Worm (Caenorhabditis elegans) whole organism, mixed stage, embryonic: Measurements from ENCODE around the gene mob-1.
A peak's percentile ranks its signal among the peaks of the same experiment; 100 is the strongest.

Source experiments
- M03D4.4 ChIP-seq: sonication (generic microtip); optimal IDR thresholded peaks from 2 replicates; lab custom pipeline; 2017; ENCODE audit warnings: mild to moderate bottlenecking, missing genetic modification characterization, missing compliant biosample characterization
- blmp-1 ChIP-seq: fragments of 150-350 bp; optimal IDR thresholded peaks from 2 replicates; lab custom pipeline; 2014; ENCODE audit warnings: missing biosample characterization, missing genetic modification characterization
- ceh-39 ChIP-seq: fragments of 150-350 bp; optimal IDR thresholded peaks from 2 replicates; lab custom pipeline; 2014; ENCODE audit warnings: missing biosample characterization, missing genetic modification characterization
- ceh-43 ChIP-seq: fragments of 200-800 bp; sonication (Bioruptor generic); optimal IDR thresholded peaks from 2 replicates; lab custom pipeline; 2018; ENCODE audit warnings: mild to moderate bottlenecking, missing genetic modification characterization, moderate library complexity, missing compliant biosample characterization
- ceh-83 ChIP-seq: fragments of 200-800 bp; sonication (Bioruptor generic); optimal IDR thresholded peaks from 2 replicates; lab custom pipeline; 2018; ENCODE audit warnings: mild to moderate bottlenecking, missing genetic modification characterization, missing compliant biosample characterization
- ces-1 ChIP-seq: fragments of 150-350 bp; optimal IDR thresholded peaks from 2 replicates; lab custom pipeline; 2014; ENCODE audit warnings: missing biosample characterization, missing genetic modification reagents, missing genetic modification characterization
- cnd-1 ChIP-seq: fragments of 200-800 bp; sonication (Bioruptor generic); optimal IDR thresholded peaks from 2 replicates; lab custom pipeline; 2018; ENCODE audit warnings: mild to moderate bottlenecking, missing genetic modification characterization, missing compliant biosample characterization
- drap-1 ChIP-seq: fragments of 200-800 bp; sonication (Bioruptor generic); optimal IDR thresholded peaks from 3 replicates; lab custom pipeline; 2018; ENCODE audit warnings: mild to moderate bottlenecking, missing genetic modification characterization, missing compliant biosample characterization
- elt-1 ChIP-seq: sonication (generic microtip); optimal IDR thresholded peaks from 2 replicates; lab custom pipeline; 2017; ENCODE audit warnings: missing genetic modification characterization, mild to moderate bottlenecking, missing compliant biosample characterization, antibody characterized with exemption, moderate library complexity, borderline replicate concordance; ENCODE audit not compliant: insufficient read depth
- elt-3 ChIP-seq: fragments of 150-350 bp; optimal IDR thresholded peaks from 2 replicates; lab custom pipeline; 2014; ENCODE audit warnings: missing biosample characterization, missing genetic modification characterization
- flh-1 ChIP-seq: fragments of 200-800 bp; sonication (Bioruptor generic); optimal IDR thresholded peaks from 2 replicates; lab custom pipeline; 2018; ENCODE audit warnings: mild to moderate bottlenecking, missing genetic modification characterization, moderate library complexity, missing compliant biosample characterization
- ham-2 ChIP-seq: fragments of 200-800 bp; sonication (Bioruptor generic); optimal IDR thresholded peaks from 2 replicates; lab custom pipeline; 2018; ENCODE audit warnings: mild to moderate bottlenecking, missing genetic modification characterization, missing compliant biosample characterization
- hlh-1 ChIP-seq: fragments of 150-350 bp; optimal IDR thresholded peaks from 2 replicates; lab custom pipeline; 2014; ENCODE audit warnings: missing biosample characterization, missing genetic modification reagents, missing genetic modification characterization
- lin-13 ChIP-seq: fragments of 150-350 bp; optimal IDR thresholded peaks from 2 replicates; lab custom pipeline; 2014; ENCODE audit warnings: missing biosample characterization, missing genetic modification characterization
- lin-32 ChIP-seq: fragments of 200-800 bp; sonication (Bioruptor generic); optimal IDR thresholded peaks from 2 replicates; lab custom pipeline; 2018; ENCODE audit warnings: mild to moderate bottlenecking, missing genetic modification characterization, missing compliant biosample characterization
- lsy-2 ChIP-seq: fragments of 150-350 bp; optimal IDR thresholded peaks from 2 replicates; lab custom pipeline; 2014; ENCODE audit warnings: missing biosample characterization, missing genetic modification characterization
- mab-5 ChIP-seq: fragments of 150-350 bp; optimal IDR thresholded peaks from 2 replicates; lab custom pipeline; 2014; ENCODE audit warnings: missing biosample characterization, missing genetic modification characterization
- mep-1 ChIP-seq: fragments of 150-350 bp; optimal IDR thresholded peaks from 2 replicates; lab custom pipeline; 2017; ENCODE audit warnings: missing biosample characterization, missing genetic modification reagents, missing genetic modification characterization, inconsistent platforms
- mls-2 ChIP-seq: sonication (generic microtip); optimal IDR thresholded peaks from 2 replicates; lab custom pipeline; 2016; ENCODE audit warnings: mild to moderate bottlenecking, missing genetic modification characterization, moderate library complexity, missing compliant biosample characterization
- nhr-2 ChIP-seq: fragments of 150-350 bp; optimal IDR thresholded peaks from 2 replicates; lab custom pipeline; 2014; ENCODE audit warnings: missing biosample characterization, missing genetic modification characterization
- nhr-237 ChIP-seq: fragments of 150-350 bp; optimal IDR thresholded peaks from 2 replicates; lab custom pipeline; 2014; ENCODE audit warnings: missing biosample characterization, missing genetic modification characterization
- nhr-76 ChIP-seq: sonication (generic microtip); optimal IDR thresholded peaks from 2 replicates; lab custom pipeline; 2017; ENCODE audit warnings: missing biosample characterization, missing genetic modification characterization
- pha-4 ChIP-seq: fragments of 150-350 bp; optimal IDR thresholded peaks from 2 replicates; lab custom pipeline; 2018; ENCODE audit warnings: missing biosample characterization, missing genetic modification reagents, missing genetic modification characterization
- sem-2 ChIP-seq: fragments of 200-800 bp; sonication (Bioruptor generic); optimal IDR thresholded peaks from 2 replicates; lab custom pipeline; 2018; ENCODE audit warnings: mild to moderate bottlenecking, missing genetic modification characterization, missing compliant biosample characterization
- snpc-4 ChIP-seq: fragments of 150-350 bp; optimal IDR thresholded peaks from 2 replicates; lab custom pipeline; 2014; ENCODE audit warnings: missing biosample characterization, missing genetic modification characterization
- sptf-1 ChIP-seq: sonication (generic microtip); optimal IDR thresholded peaks from 2 replicates; lab custom pipeline; 2017; ENCODE audit warnings: mild to moderate bottlenecking, missing genetic modification characterization, moderate library complexity, missing compliant biosample characterization
- unc-120 ChIP-seq: sonication (generic microtip); optimal IDR thresholded peaks from 2 replicates; lab custom pipeline; 2017; ENCODE audit warnings: missing genetic modification characterization, missing compliant biosample characterization; ENCODE audit not compliant: poor library complexity, severe bottlenecking
- unc-39 ChIP-seq: fragments of 150-350 bp; optimal IDR thresholded peaks from 2 replicates; lab custom pipeline; 2014; ENCODE audit warnings: missing biosample characterization, missing genetic modification characterization
- unc-62 ChIP-seq: fragments of 150-350 bp; optimal IDR thresholded peaks from 2 replicates; lab custom pipeline; 2014; ENCODE audit warnings: missing biosample characterization, missing genetic modification reagents, missing genetic modification characterization
- ztf-11 ChIP-seq: fragments of 150-350 bp; optimal IDR thresholded peaks from 2 replicates; lab custom pipeline; 2014; ENCODE audit warnings: missing biosample characterization, missing genetic modification characterization

Gene mob-1

DNA sequence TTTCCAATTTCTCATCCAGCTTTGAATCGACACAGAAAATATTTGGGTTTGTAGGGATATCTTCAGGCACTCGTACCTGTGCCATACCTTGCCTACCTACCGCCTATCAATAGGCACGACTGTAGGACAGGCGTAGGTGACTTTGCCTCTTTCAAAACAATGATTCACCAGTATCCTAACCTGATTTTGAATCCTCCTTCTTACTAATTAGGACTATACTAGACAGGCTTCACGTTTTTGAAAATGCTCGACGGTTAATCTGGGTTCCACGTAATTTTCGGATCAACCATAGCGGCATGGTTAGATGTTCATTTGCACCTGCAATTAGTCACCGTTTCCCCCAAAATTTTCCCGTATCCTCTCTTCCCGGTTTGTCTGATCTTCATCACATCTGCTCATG, 8.1 kb downstream of the mob-1 start:
- no peak for TF ChIP-seq nhr-76 (tag; lab: Kevin White, UChicago)
- peak; percentile 41 for TF ChIP-seq ceh-43 (GFP tag; lab: Kevin White, UChicago)
- TF ChIP-seq lsy-2 (tag; lab: Kevin White, UChicago): no peak
- no peak for TF ChIP-seq elt-1 (tag; lab: Kevin White, UChicago)
- TF ChIP-seq M03D4.4 (tag; lab: Kevin White, UChicago): no peak
- no peak for TF ChIP-seq flh-1 (GFP tag; lab: Kevin White, UChicago)
- TF ChIP-seq ceh-39 (tag; lab: Kevin White, UChicago): no peak
- TF ChIP-seq sptf-1 (tag; lab: Kevin White, UChicago): no peak
- TF ChIP-seq, all 35 proteins: peak for 1

DNA sequence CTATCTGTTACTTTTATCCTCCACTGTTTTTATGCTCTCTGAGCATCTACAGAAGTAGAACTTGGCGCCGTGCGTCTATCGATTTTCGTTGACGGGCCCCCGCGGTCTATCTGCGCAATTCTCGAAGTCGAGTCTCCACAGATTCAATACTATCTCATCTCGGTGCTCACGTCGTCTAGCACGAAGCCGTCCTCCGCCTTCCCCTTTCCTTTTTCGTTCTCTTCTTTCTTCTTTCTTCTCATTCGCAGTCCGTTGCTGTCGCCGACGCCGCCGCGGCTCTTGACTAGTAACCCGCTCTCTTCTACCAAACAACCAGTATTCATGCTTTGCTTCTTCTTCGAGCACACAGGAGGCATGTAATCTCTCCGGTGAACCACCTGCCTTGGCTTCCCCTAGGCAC, 10.7 kb downstream of the mob-1 start:
- TF ChIP-seq lin-32 (peak; percentile 41), ceh-43 (GFP tag; lab: Kevin White, UChicago) (no peak), mep-1 (tag; lab: Kevin White, UChicago) (peak; percentile 4), ces-1 (peak; percentile 42), cnd-1 (tag; lab: Kevin White, UChicago) (peak; percentile 47)

DNA sequence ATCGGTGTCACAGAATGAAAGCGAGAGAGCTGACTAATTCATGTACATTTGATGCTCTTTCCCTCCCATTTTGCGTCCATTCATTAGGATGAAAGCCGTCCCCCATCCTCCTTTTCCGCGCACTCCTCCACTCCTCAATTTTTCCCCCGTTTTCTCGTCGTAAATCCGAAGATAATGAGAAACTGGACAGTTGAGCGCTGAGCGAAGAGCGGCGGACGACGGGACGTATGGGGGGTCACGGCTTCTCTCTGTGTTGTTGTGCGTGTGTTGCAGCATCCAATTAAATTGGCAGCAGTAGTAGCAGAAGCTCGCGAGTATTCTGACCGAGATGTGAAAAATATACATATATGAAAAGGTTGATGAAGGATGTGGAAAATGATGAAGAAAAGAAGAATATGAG, 11.5 kb downstream of the mob-1 start:
- no peak for TF ChIP-seq nhr-76 (tag; lab: Kevin White, UChicago)
- TF ChIP-seq ces-1: peak; percentile 58
- peak; percentile 4 for TF ChIP-seq sptf-1 (tag; lab: Kevin White, UChicago)
- TF ChIP-seq, all 35 proteins: peak for 2

DNA sequence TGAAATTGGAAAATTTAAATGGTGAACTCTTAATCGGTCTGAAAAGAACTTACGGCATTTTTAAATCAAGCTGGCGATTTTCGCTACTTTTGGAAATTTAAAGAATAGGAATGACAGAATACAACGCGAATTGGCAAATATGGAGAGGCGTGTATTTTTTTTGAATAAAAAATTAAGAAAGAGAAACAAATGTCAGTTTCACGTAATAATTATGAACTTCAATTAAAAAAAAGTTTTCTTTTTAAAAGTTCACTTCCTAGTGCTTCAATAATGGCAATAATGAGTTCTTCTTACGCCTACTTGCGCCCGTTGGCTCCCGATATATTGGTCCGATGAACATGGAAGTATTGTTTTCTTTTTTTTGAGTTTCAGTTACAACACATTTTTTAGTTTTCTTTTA, 17.3 kb downstream of the mob-1 start, which contains the start of gene pph-2:
TSS of gene pph-2 (minus strand) at position 101 of the 400 bp plus-strand sequence.
- TF ChIP-seq ceh-83 (GFP tag; lab: Kevin White, UChicago): no peak
- no peak for TF ChIP-seq snpc-4 (tag; lab: Kevin White, UChicago)
- TF ChIP-seq unc-62 (GFP tag; lab: Kevin White, UChicago): no peak
- TF ChIP-seq elt-1 (tag; lab: Kevin White, UChicago): no peak
- TF ChIP-seq ham-2 (GFP tag; lab: Kevin White, UChicago): no peak
- TF ChIP-seq ztf-11: no peak
- TF ChIP-seq hlh-1 (tag; lab: Kevin White, UChicago): no peak
- no peak for TF ChIP-seq drap-1
- TF ChIP-seq nhr-76 (tag; lab: Kevin White, UChicago): no peak
- TF ChIP-seq elt-3 (tag; lab: Kevin White, UChicago): no peak
- TF ChIP-seq mab-5: no peak

DNA sequence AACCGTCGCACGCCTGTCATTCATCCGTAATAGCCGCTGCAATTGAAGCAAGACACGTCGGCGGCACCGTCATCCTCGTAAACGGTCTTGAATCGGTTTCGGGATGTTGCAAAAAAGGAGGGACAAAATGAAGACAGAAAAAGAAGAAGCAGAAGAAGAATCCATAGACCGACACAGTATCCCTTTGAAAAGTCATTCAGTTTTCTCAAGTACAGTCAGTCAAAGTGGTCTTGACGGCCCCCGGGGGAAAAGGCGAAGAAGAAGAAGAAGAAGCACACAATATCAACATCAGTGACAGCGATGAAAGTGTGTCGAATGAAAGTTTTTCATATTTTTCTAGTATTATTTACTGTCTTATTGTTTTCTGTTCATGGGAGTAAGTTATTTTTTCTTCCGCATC, 17.9 kb downstream of the mob-1 start, which contains the start of gene cutl-27:
TSS of gene cutl-27 (plus strand) at position 301 of the 400 bp plus-strand sequence.
- TF ChIP-seq ces-1 (no peak), sptf-1 (tag; lab: Kevin White, UChicago) (no peak), drap-1 (no peak), mls-2 (tag; lab: Kevin White, UChicago) (no peak), pha-4 (no peak), M03D4.4 (tag; lab: Kevin White, UChicago) (no peak), nhr-2 (tag; lab: Kevin White, UChicago) (no peak), sem-2 (GFP tag; lab: Kevin White, UChicago) (no peak), mab-5 (no peak), ceh-43 (GFP tag; lab: Kevin White, UChicago) (no peak), lin-13 (tag; lab: Kevin White, UChicago) (no peak), unc-62 (GFP tag; lab: Kevin White, UChicago) (no peak), ztf-11 (no peak), ceh-39 (tag; lab: Kevin White, UChicago) (no peak), elt-1 (tag; lab: Kevin White, UChicago) (no peak), elt-3 (tag; lab: Kevin White, UChicago) (no peak), unc-39 (tag; lab: Kevin White, UChicago) (no peak)

DNA sequence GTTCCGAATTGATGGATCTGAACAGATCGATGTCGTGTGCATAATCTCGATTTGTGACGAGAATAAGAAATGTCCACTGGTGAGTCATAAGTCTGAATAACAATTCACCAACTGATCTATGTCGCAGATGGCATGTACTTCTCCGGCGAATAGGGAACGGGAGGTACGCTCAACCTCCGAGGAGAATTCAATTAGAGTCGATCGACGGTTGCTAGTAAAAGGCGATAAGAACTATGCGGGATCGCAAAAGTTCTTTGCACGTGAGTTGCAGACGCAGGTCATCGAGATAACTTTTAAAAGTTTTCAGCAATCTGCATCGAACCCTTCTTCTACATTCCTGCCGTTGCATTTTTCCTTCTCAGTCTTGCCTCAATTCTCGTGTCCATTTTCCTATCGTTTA, 22.2 kb downstream of the mob-1 start:
- TF ChIP-seq hlh-1 (tag; lab: Kevin White, UChicago): no peak
- TF ChIP-seq ces-1: no peak
- TF ChIP-seq nhr-237: no peak
- no peak for TF ChIP-seq blmp-1
- TF ChIP-seq lsy-2 (tag; lab: Kevin White, UChicago): no peak
- no peak for TF ChIP-seq unc-120 (tag; lab: Kevin White, UChicago)
- TF ChIP-seq ceh-39 (tag; lab: Kevin White, UChicago): no peak
- TF ChIP-seq mep-1 (tag; lab: Kevin White, UChicago): no peak
- no peak for TF ChIP-seq mls-2 (tag; lab: Kevin White, UChicago)
- no peak for TF ChIP-seq M03D4.4 (tag; lab: Kevin White, UChicago)
- no peak for TF ChIP-seq drap-1
- no peak for TF ChIP-seq lin-13 (tag; lab: Kevin White, UChicago)
- no peak for TF ChIP-seq ham-2 (GFP tag; lab: Kevin White, UChicago)
- TF ChIP-seq elt-3 (tag; lab: Kevin White, UChicago): no peak
- TF ChIP-seq pha-4: no peak
- TF ChIP-seq ceh-83 (GFP tag; lab: Kevin White, UChicago): no peak
- TF ChIP-seq unc-62 (GFP tag; lab: Kevin White, UChicago): no peak
- TF ChIP-seq sem-2 (GFP tag; lab: Kevin White, UChicago): no peak
